Worm (Caenorhabditis elegans): ENCODE measurements around the gene F11D5.6.
A peak's percentile ranks its signal among the peaks of the same experiment; 100 is the strongest.

The F11D5.6 gene

ce11 chrX:3282306-3282705 is 43.8 kb downstream of the F11D5.6 start, which contains the start of gene K09C4.5:
K09C4.5 (plus strand) TSS chrX:3282631.
- TF ChIP-seq nhr-237 (tag; optimal IDR thresholded peaks at IDR 0.05) (no peak), ama-1 (optimal IDR thresholded peaks at IDR 0.05) (no peak), skn-1 (tag; optimal IDR thresholded peaks at IDR 0.05) (no peak), ZK546.5 (tag; optimal IDR thresholded peaks at IDR 0.05) (no peak), fos-1 (tag; optimal IDR thresholded peaks at IDR 0.05) (no peak), pqm-1 (tag; optimal IDR thresholded peaks at IDR 0.05) (peak; percentile 30), elt-2 (tag; optimal IDR thresholded peaks at IDR 0.05) (peak; percentile 49), egl-5 (tag; optimal IDR thresholded peaks at IDR 0.05) (no peak), pha-4 (tag; optimal IDR thresholded peaks at IDR 0.05) (peak; percentile 11)

ce11 chrX:3280130-3280529 is 45.9 kb downstream of the F11D5.6 start, which contains the start of gene K09C4.10:
K09C4.10 (minus strand) TSS chrX:3280230.
- TF ChIP-seq ama-1 (optimal IDR thresholded peaks at IDR 0.05) (no peak), nhr-23 (tag; optimal IDR thresholded peaks at IDR 0.05) (no peak), ZK546.5 (tag; optimal IDR thresholded peaks at IDR 0.05) (no peak), pqm-1 (tag; optimal IDR thresholded peaks at IDR 0.05) (no peak), sea-2 (GFP tag; optimal IDR thresholded peaks at IDR 0.05) (no peak), daf-12 (tag; optimal IDR thresholded peaks at IDR 0.05) (no peak), nhr-76 (tag; optimal IDR thresholded peaks at IDR 0.05) (no peak), elt-1 (tag; optimal IDR thresholded peaks at IDR 0.05) (no peak), nhr-77 (tag; optimal IDR thresholded peaks at IDR 0.05) (no peak), nhr-25 (tag; optimal IDR thresholded peaks at IDR 0.05) (no peak), eor-1 (tag; optimal IDR thresholded peaks at IDR 0.05) (no peak), nhr-28 (tag; optimal IDR thresholded peaks at IDR 0.05) (no peak)
